Fruit fly (Drosophila melanogaster) whole organism, embryonic: ENCODE results near the gene Dred.

Experiments used
- Awh ChIP-seq: fragments of 200-800 bp; sonication (Bioruptor generic); IDR thresholded peaks from 2 replicates; pipeline ENCODE4, ENCODE4 v1.3.6; 2022; ENCODE audit warnings: missing biosample characterization, missing genetic modification characterization
- C15 ChIP-seq: fragments of 200-800 bp; sonication (Bioruptor generic); IDR thresholded peaks from 3 replicates; pipeline ENCODE4 v1.3.6; 2022; ENCODE audit warnings: missing biosample characterization, missing genetic modification characterization
- CG10321 ChIP-seq: fragments of 200-800 bp; sonication (Bioruptor generic); IDR thresholded peaks from 2 replicates; pipeline ENCODE4 v1.3.6; 2022; ENCODE audit warnings: missing biosample characterization, missing genetic modification characterization
- CG10431 ChIP-seq: fragments of 200-800 bp; sonication (Bioruptor generic); optimal IDR thresholded peaks from 3 replicates; lab custom pipeline; 2018; ENCODE audit warnings: missing biosample characterization, mild to moderate bottlenecking, missing genetic modification characterization
- CG12071 ChIP-seq: fragments of 200-800 bp; sonication (Bioruptor generic); optimal IDR thresholded peaks from 3 replicates; lab custom pipeline; 2018; ENCODE audit warnings: missing biosample characterization, mild to moderate bottlenecking, missing genetic modification characterization
- CG12155 ChIP-seq: fragments of 200-800 bp; sonication (Bioruptor generic); optimal IDR thresholded peaks from 3 replicates; lab custom pipeline; 2016; ENCODE audit warnings: missing biosample characterization, missing genetic modification characterization
- CG14860 ChIP-seq: fragments of 200-800 bp; sonication (Bioruptor generic); IDR thresholded peaks from 3 replicates; pipeline ENCODE4 v1.3.6; 2022; ENCODE audit warnings: missing biosample characterization, missing genetic modification characterization; ENCODE audit not compliant: partially characterized antibody
- CG15269 ChIP-seq: fragments of 200-800 bp; sonication (Bioruptor generic); optimal IDR thresholded peaks from 2 replicates; lab custom pipeline; 2018; ENCODE audit warnings: missing biosample characterization, mild to moderate bottlenecking, missing genetic modification characterization, moderate library complexity
- CG17802 ChIP-seq: fragments of 200-800 bp; sonication (Bioruptor generic); optimal IDR thresholded peaks from 2 replicates; lab custom pipeline; 2018; ENCODE audit warnings: missing biosample characterization, mild to moderate bottlenecking, missing genetic modification characterization, moderate library complexity
- CG17912 ChIP-seq: fragments of 200-800 bp; sonication (Bioruptor generic); optimal IDR thresholded peaks from 2 replicates; lab custom pipeline; 2018; ENCODE audit warnings: missing biosample characterization, mild to moderate bottlenecking, missing genetic modification characterization
- CG18619 ChIP-seq: fragments of 200-800 bp; sonication (Bioruptor generic); optimal IDR thresholded peaks from 3 replicates; lab custom pipeline; 2017; ENCODE audit warnings: missing biosample characterization, mild to moderate bottlenecking, missing genetic modification characterization
- CG2120 ChIP-seq: fragments of 200-800 bp; sonication (Bioruptor generic); optimal IDR thresholded peaks from 3 replicates; lab custom pipeline; 2016; ENCODE audit warnings: missing biosample characterization, missing genetic modification characterization
- CG33557 ChIP-seq: fragments of 200-800 bp; sonication (Bioruptor generic); optimal IDR thresholded peaks from 2 replicates; lab custom pipeline; 2019; ENCODE audit warnings: missing biosample characterization, mild to moderate bottlenecking, missing genetic modification characterization, moderate library complexity
- CG3726 ChIP-seq: fragments of 200-800 bp; sonication (Bioruptor generic); IDR thresholded peaks from 3 replicates; pipeline ENCODE4, ENCODE4 v1.3.6; 2022; ENCODE audit warnings: missing biosample characterization, missing genetic modification characterization
- CG6854 ChIP-seq: fragments of 200-800 bp; sonication (Bioruptor generic); optimal IDR thresholded peaks from 3 replicates; lab custom pipeline; 2017; ENCODE audit warnings: missing biosample characterization, mild to moderate bottlenecking, missing genetic modification characterization
- CG7745 ChIP-seq: fragments of 200-800 bp; sonication (Bioruptor generic); optimal IDR thresholded peaks from 2 replicates; lab custom pipeline; 2018; ENCODE audit warnings: missing biosample characterization, mild to moderate bottlenecking, missing genetic modification characterization, moderate library complexity
- CG7839 ChIP-seq: fragments of 200-800 bp; sonication (Bioruptor generic); optimal IDR thresholded peaks from 3 replicates; lab custom pipeline; 2018; ENCODE audit warnings: missing biosample characterization, mild to moderate bottlenecking, missing genetic modification characterization, moderate library complexity
- CG8281 ChIP-seq: fragments of 200-800 bp; sonication (Bioruptor generic); optimal IDR thresholded peaks from 2 replicates; lab custom pipeline; 2018; ENCODE audit warnings: missing biosample characterization, mild to moderate bottlenecking, missing genetic modification characterization, moderate library complexity
- CG8359 ChIP-seq: fragments of 200-800 bp; sonication (Bioruptor generic); optimal IDR thresholded peaks from 2 replicates; lab custom pipeline; 2017; ENCODE audit warnings: missing biosample characterization, mild to moderate bottlenecking, missing genetic modification characterization, borderline replicate concordance
- CTCF ChIP-seq: fragments of 200-800 bp; sonication (Bioruptor generic); optimal IDR thresholded peaks from 2 replicates; lab custom pipeline; 2017; ENCODE audit warnings: missing biosample characterization, mild to moderate bottlenecking, missing genetic modification characterization, moderate library complexity
- D19B ChIP-seq: fragments of 200-800 bp; sonication (Bioruptor generic); optimal IDR thresholded peaks from 2 replicates; lab custom pipeline; 2017; ENCODE audit warnings: missing biosample characterization, mild to moderate bottlenecking, missing genetic modification characterization
- Deaf1 ChIP-seq: fragments of 200-800 bp; optimal IDR thresholded peaks from 3 replicates; lab custom pipeline; 2019; ENCODE audit warnings: missing biosample characterization, mild to moderate bottlenecking, missing genetic modification characterization, moderate library complexity
- Dip3 ChIP-seq: fragments of 200-800 bp; sonication (Bioruptor generic); optimal IDR thresholded peaks from 3 replicates; lab custom pipeline; 2016; ENCODE audit warnings: missing biosample characterization, missing genetic modification characterization
- Fer2 ChIP-seq: fragments of 200-800 bp; sonication (Bioruptor generic); optimal IDR thresholded peaks from 2 replicates; lab custom pipeline; 2018; ENCODE audit warnings: missing biosample characterization, mild to moderate bottlenecking, missing genetic modification characterization, moderate library complexity
- H2.0 ChIP-seq: fragments of 200-800 bp; sonication (Bioruptor generic); IDR thresholded peaks from 2 replicates; pipeline ENCODE4 v1.3.6; 2022; ENCODE audit warnings: missing biosample characterization, missing genetic modification characterization
- Hr78 ChIP-seq, 2 experiments: fragments of 200-800 bp in 1 of 2; fragments of >200 bp in 1 of 2; sonication (Bioruptor generic) in 1 of 2; optimal IDR thresholded peaks; 2 replicates each; lab custom pipeline; 2017 to 2019; ENCODE audit warnings: missing biosample characterization in 2 of 2, missing genetic modification characterization in 2 of 2, mild to moderate bottlenecking in 1 of 2, moderate library complexity in 1 of 2
- Lhr ChIP-seq: fragments of 200-800 bp; sonication (Bioruptor generic); optimal IDR thresholded peaks from 3 replicates; lab custom pipeline; 2017; ENCODE audit warnings: mild to moderate bottlenecking, missing biosample characterization, missing genetic modification reagents, missing genetic modification characterization
- Mad ChIP-seq: fragments of 200-800 bp; sonication (Bioruptor generic); optimal IDR thresholded peaks from 2 replicates; lab custom pipeline; 2016; ENCODE audit warnings: missing biosample characterization, missing genetic modification characterization
- Nf-YA ChIP-seq: fragments of 200-800 bp; sonication (Bioruptor generic); IDR thresholded peaks from 2 replicates; pipeline ENCODE4 v1.3.6; 2022; ENCODE audit warnings: missing biosample characterization, missing genetic modification characterization
- Pdp1 ChIP-seq, 2 experiments: fragments of 200-800 bp; sonication (Bioruptor generic); optimal IDR thresholded peaks; 3 replicates each; lab custom pipeline; 2016; ENCODE audit warnings: missing biosample characterization in 2 of 2, missing genetic modification characterization in 2 of 2, mild to moderate bottlenecking in 1 of 2, moderate library complexity in 1 of 2
- Ssrp ChIP-seq: fragments of 200-800 bp; sonication (Bioruptor generic); optimal IDR thresholded peaks from 2 replicates; lab custom pipeline; 2018; ENCODE audit warnings: missing biosample characterization, mild to moderate bottlenecking, missing genetic modification characterization, moderate library complexity
- Usf ChIP-seq: fragments of 200-800 bp; sonication (Bioruptor generic); optimal IDR thresholded peaks from 2 replicates; lab custom pipeline; 2017; ENCODE audit warnings: missing genotype, missing biosample characterization, missing genetic modification characterization
- btn ChIP-seq: fragments of 200-800 bp; sonication (Bioruptor generic); optimal IDR thresholded peaks from 2 replicates; lab custom pipeline; 2016; ENCODE audit warnings: missing biosample characterization, missing genetic modification characterization
- cas ChIP-seq: fragments of 200-800 bp; sonication (Bioruptor generic); IDR thresholded peaks from 2 replicates; pipeline ENCODE4 v1.3.6; 2022; ENCODE audit warnings: missing biosample characterization, missing genetic modification characterization
- cato ChIP-seq: fragments of 200-800 bp; sonication (Bioruptor generic); optimal IDR thresholded peaks from 2 replicates; lab custom pipeline; 2016; ENCODE audit warnings: missing biosample characterization, missing genetic modification characterization, borderline replicate concordance
- crc ChIP-seq: fragments of 200-800 bp; sonication (Bioruptor generic); optimal IDR thresholded peaks from 2 replicates; lab custom pipeline; 2016; ENCODE audit warnings: missing biosample characterization, missing genetic modification characterization
- dati ChIP-seq: fragments of 200-800 bp; sonication (Bioruptor generic); IDR thresholded peaks from 2 replicates; pipeline ENCODE4 v1.3.6; 2022; ENCODE audit warnings: missing biosample characterization, missing genetic modification characterization
- gro ChIP-seq: fragments of 200-800 bp; sonication (Bioruptor generic); optimal IDR thresholded peaks from 2 replicates; lab custom pipeline; 2016; ENCODE audit warnings: missing biosample characterization, missing genetic modification characterization
- hbn ChIP-seq: fragments of 200-800 bp; sonication (Bioruptor generic); IDR thresholded peaks from 2 replicates; pipeline ENCODE4 v1.3.6; 2022; ENCODE audit warnings: missing biosample characterization, missing genetic modification characterization; ENCODE audit not compliant: partially characterized antibody
- nau ChIP-seq: fragments of 200-800 bp; sonication (Bioruptor generic); optimal IDR thresholded peaks from 3 replicates; lab custom pipeline; 2017; ENCODE audit warnings: missing biosample characterization, mild to moderate bottlenecking, missing genetic modification characterization, missing genetic modification reagents
- odd ChIP-seq: fragments of 200-800 bp; sonication (Bioruptor generic); optimal IDR thresholded peaks from 2 replicates; lab custom pipeline; 2017; ENCODE audit warnings: missing biosample characterization, mild to moderate bottlenecking, missing genetic modification characterization
- pita ChIP-seq: fragments of 200-800 bp; sonication (Bioruptor generic); optimal IDR thresholded peaks from 2 replicates; lab custom pipeline; 2017; ENCODE audit warnings: missing biosample characterization, mild to moderate bottlenecking, missing genetic modification characterization
- psq ChIP-seq: fragments of 200-800 bp; sonication (Bioruptor generic); optimal IDR thresholded peaks from 2 replicates; lab custom pipeline; 2017; ENCODE audit warnings: missing biosample characterization, missing genetic modification characterization
- pum ChIP-seq: fragments of 200-800 bp; sonication (Bioruptor generic); optimal IDR thresholded peaks from 2 replicates; lab custom pipeline; 2016; ENCODE audit warnings: missing biosample characterization, missing genetic modification characterization
- schlank ChIP-seq: fragments of 200-800 bp; sonication (Bioruptor generic); optimal IDR thresholded peaks from 2 replicates; lab custom pipeline; 2018; ENCODE audit warnings: missing biosample characterization, mild to moderate bottlenecking, missing genetic modification characterization
- tin ChIP-seq: fragments of 200-800 bp; sonication (Bioruptor generic); optimal IDR thresholded peaks from 3 replicates; lab custom pipeline; 2016; ENCODE audit warnings: missing biosample characterization, missing genetic modification characterization
- twi ChIP-seq: fragments of 200-800 bp; optimal IDR thresholded peaks from 2 replicates; lab custom pipeline; 2019; ENCODE audit warnings: missing biosample characterization, mild to moderate bottlenecking, missing genetic modification characterization, moderate library complexity
- unc-4 ChIP-seq: fragments of 200-800 bp; sonication (Bioruptor generic); IDR thresholded peaks from 2 replicates; pipeline ENCODE4 v1.3.6; 2022; ENCODE audit warnings: missing biosample characterization, missing genetic modification characterization; ENCODE audit not compliant: partially characterized antibody
- yki ChIP-seq: fragments of >200 bp; optimal IDR thresholded peaks from 3 replicates; lab custom pipeline; 2018
- zen ChIP-seq: fragments of 200-800 bp; sonication (Bioruptor generic); optimal IDR thresholded peaks from 3 replicates; lab custom pipeline; 2018; ENCODE audit warnings: missing biosample characterization, mild to moderate bottlenecking, missing genetic modification characterization, moderate library complexity

Dred gene

DNA sequence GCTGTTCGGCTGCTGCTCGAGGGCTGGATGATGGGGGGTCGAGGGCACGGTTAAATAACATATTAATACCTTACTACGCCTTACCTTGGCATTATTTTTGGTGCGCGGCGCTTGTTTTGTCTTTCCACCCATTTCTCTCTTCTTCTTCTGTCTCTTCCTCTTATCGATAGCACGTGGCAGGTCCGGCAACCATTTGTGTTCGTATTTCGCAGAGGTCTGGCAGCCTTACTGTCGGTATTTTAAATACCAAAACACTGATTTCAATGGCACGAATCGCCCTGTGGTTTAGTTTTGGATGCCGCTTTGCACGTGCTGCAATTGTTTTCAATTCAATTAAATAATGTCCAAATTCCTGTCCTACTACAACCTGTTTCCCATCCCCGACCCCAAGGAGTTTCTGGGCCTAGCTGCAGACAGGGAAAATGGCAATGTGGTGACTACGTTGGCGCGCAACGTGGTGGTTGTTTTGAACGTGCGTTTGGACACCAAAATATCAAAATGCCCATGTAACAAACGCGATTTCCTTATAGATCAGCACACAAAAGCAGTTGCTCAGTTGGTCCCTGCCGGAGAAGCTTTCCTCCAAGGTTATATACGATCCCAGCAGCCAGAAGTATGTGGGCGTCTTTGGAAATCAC lies 8.2 kb upstream of the Dred start, which contains the start of the genes Ltn1 and CG9300 (continued):
- no peak for TF ChIP-seq nau (GFP tag; lab: Kevin White, UChicago)
- TF ChIP-seq tin (GFP tag; lab: Kevin White, UChicago): no peak
- no peak for TF ChIP-seq CG12071
- TF ChIP-seq Lhr (GFP tag; lab: Kevin White, UChicago): peak; percentile 66
- TF ChIP-seq Hr78 (GFP tag; optimal IDR thresholded peaks at IDR 0.05; lab: Kevin White, UChicago): no peak
- TF ChIP-seq CG17802 (tag; lab: Kevin White, UChicago): no peak
- no peak for TF ChIP-seq cas (GFP tag; lab: Robert Waterston, UW)
- peak; percentile 57; the same call in 1 of the 2 replicates for TF ChIP-seq unc-4 (GFP tag; lab: Robert Waterston, UW)
- no peak for TF ChIP-seq zen (tag; lab: Kevin White, UChicago)
- TF ChIP-seq D19B (GFP tag; lab: Kevin White, UChicago): no peak
- TF ChIP-seq Ssrp (tag; lab: Kevin White, UChicago): no peak
- no peak for TF ChIP-seq Deaf1 (tag; lab: Kevin White, UChicago)
- TF ChIP-seq CG8281 (tag; lab: Kevin White, UChicago): no peak
- no peak for TF ChIP-seq H2.0 (GFP tag; lab: Robert Waterston, UW)
- no peak for TF ChIP-seq twi (tag; lab: Kevin White, UChicago)
- TF ChIP-seq Pdp1 (GFP tag; optimal IDR thresholded peaks at IDR 0.05; lab: Kevin White, UChicago): no peak
- peak; percentile 29 for TF ChIP-seq CG10431 (GFP tag; lab: Kevin White, UChicago)
- no peak for TF ChIP-seq Dip3 (GFP tag; lab: Kevin White, UChicago)
- no peak for TF ChIP-seq cato (GFP tag; lab: Kevin White, UChicago)
- TF ChIP-seq CG8359 (GFP tag; lab: Kevin White, UChicago): no peak
- TF ChIP-seq CG6854: no peak
- TF ChIP-seq CG7839 (tag; lab: Kevin White, UChicago): no peak
- no peak for TF ChIP-seq C15
- no peak for TF ChIP-seq schlank (tag; lab: Kevin White, UChicago)
- TF ChIP-seq btn (GFP tag; lab: Kevin White, UChicago): no peak
- TF ChIP-seq CG18619 (GFP tag; lab: Kevin White, UChicago): no peak
- TF ChIP-seq pita (GFP tag; lab: Kevin White, UChicago): no peak
- TF ChIP-seq CG7745 (tag; lab: Kevin White, UChicago): no peak
- no peak for TF ChIP-seq CG10321
- TF ChIP-seq CG12155 (GFP tag; lab: Kevin White, UChicago): peak; percentile 6
- TF ChIP-seq hbn: no peak
- TF ChIP-seq CG17912 (GFP tag; lab: Kevin White, UChicago): peak; percentile 24
- TF ChIP-seq psq (GFP tag; lab: Kevin White, UChicago): peak; percentile 14
- TF ChIP-seq CG15269 (tag; lab: Kevin White, UChicago): no peak
- no peak for TF ChIP-seq odd (GFP tag; lab: Kevin White, UChicago)
- no peak for TF ChIP-seq Mad (GFP tag; lab: Kevin White, UChicago)
- TF ChIP-seq CG3726: no peak
- TF ChIP-seq CG14860 (GFP tag; lab: Robert Waterston, UW): no peak
- no peak for TF ChIP-seq gro (GFP tag; lab: Kevin White, UChicago)
- TF ChIP-seq yki: no peak
- no peak for TF ChIP-seq CTCF (GFP tag; lab: Kevin White, UChicago)
- no peak for TF ChIP-seq pum (GFP tag; lab: Kevin White, UChicago)
- TF ChIP-seq Nf-YA (GFP tag; lab: Robert Waterston, UW): no peak
- TF ChIP-seq dati: no peak
- no peak for TF ChIP-seq CG33557
- TF ChIP-seq Fer2: no peak
- TF ChIP-seq crc (GFP tag; lab: Kevin White, UChicago): peak; percentile 21
- TF ChIP-seq Usf (GFP tag; lab: Kevin White, UChicago): peak; percentile 20
- TF ChIP-seq Awh (GFP tag; lab: Robert Waterston, UW): 0 out of 2 replicates have a peak, but pooled peaks have one; percentile 8
- TF ChIP-seq CG2120 (GFP tag; lab: Kevin White, UChicago): no peak
